Worm (Caenorhabditis elegans): ENCODE results near the gene faah-4.

Gene faah-4

ce11 chrIII:11920187-11920785, 10.6 kb upstream of the faah-4 start, which contains the start of the genes ccf-1 and trap-4:
ccf-1 (minus strand) TSS chrIII:11920237.
trap-4 (plus strand) TSS chrIII:11920735.
- TF ChIP-seq fos-1 (tag; optimal IDR thresholded peaks at IDR 0.05) (peak; percentile 30), snpc-4 (tag; optimal IDR thresholded peaks at IDR 0.05) (no peak), sem-4 (tag; optimal IDR thresholded peaks at IDR 0.05) (peak; percentile 7), nhr-25 (tag; optimal IDR thresholded peaks at IDR 0.05) (peak; percentile 34), sma-3 (GFP tag; optimal IDR thresholded peaks at IDR 0.05) (peak; percentile 49), gmeb-1 (tag; optimal IDR thresholded peaks at IDR 0.05) (peak; percentile 48), nhr-10 (tag; optimal IDR thresholded peaks at IDR 0.05) (no peak), lsy-2 (tag; optimal IDR thresholded peaks at IDR 0.05) (peak; percentile 31 to 85), R02D3.7 (tag; optimal IDR thresholded peaks at IDR 0.05) (no peak), F13H6.1 (tag; optimal IDR thresholded peaks at IDR 0.05) (peak; percentile 16), lin-11 (tag; optimal IDR thresholded peaks at IDR 0.05) (peak; percentile 45), nhr-6 (tag; optimal IDR thresholded peaks at IDR 0.05) (no peak), alr-1 (tag; optimal IDR thresholded peaks at IDR 0.05) (no peak), peb-1 (tag; optimal IDR thresholded peaks at IDR 0.05) (no peak), nhr-21 (tag; optimal IDR thresholded peaks at IDR 0.05) (peak; percentile 38), unc-55 (GFP tag; optimal IDR thresholded peaks at IDR 0.05) (peak; percentile 80), ceh-82 (tag; optimal IDR thresholded peaks at IDR 0.05) (no peak), crh-2 (tag; optimal IDR thresholded peaks at IDR 0.05) (peak; percentile 65), skn-1 (tag; optimal IDR thresholded peaks at IDR 0.05) (peak; percentile 25), ztf-4 (tag; optimal IDR thresholded peaks at IDR 0.05) (peak; percentile 52), lin-13 (GFP tag; optimal IDR thresholded peaks at IDR 0.05) (peak; percentile 40), C34F6.9 (tag; optimal IDR thresholded peaks at IDR 0.05) (peak; percentile 68), nhr-129 (tag; optimal IDR thresholded peaks at IDR 0.05) (peak; percentile 58), sma-9 (GFP tag; optimal IDR thresholded peaks at IDR 0.05) (peak; percentile 6), sma-9 (tag; optimal IDR thresholded peaks at IDR 0.05) (no peak), unc-62 (GFP tag; optimal IDR thresholded peaks at IDR 0.05) (no peak)

ce11 chrIII:11918247-11918769, 8.6 kb upstream of the faah-4 start, which contains the start of gene znf-593:
znf-593 (minus strand) TSS chrIII:11918719.
- no peak for TF ChIP-seq lin-11 (tag; optimal IDR thresholded peaks at IDR 0.05)
- peak in 1 of 2 experiments; percentile 34 for TF ChIP-seq lsy-2 (tag; optimal IDR thresholded peaks at IDR 0.05)
- no peak for TF ChIP-seq crh-2 (tag; optimal IDR thresholded peaks at IDR 0.05)
- no peak for TF ChIP-seq ceh-16 (tag; optimal IDR thresholded peaks at IDR 0.05)
- peak; percentile 3 for TF ChIP-seq unc-55 (GFP tag; optimal IDR thresholded peaks at IDR 0.05)
- no peak for TF ChIP-seq ama-1 (optimal IDR thresholded peaks at IDR 0.05)
- TF ChIP-seq nhr-25 (tag; optimal IDR thresholded peaks at IDR 0.05), result peak; percentile 24
- TF ChIP-seq ceh-82 (tag; optimal IDR thresholded peaks at IDR 0.05), result no peak
- TF ChIP-seq sem-4 (tag; optimal IDR thresholded peaks at IDR 0.05), result peak; percentile 29

- TF ChIP-seq dmd-4 (tag; optimal IDR thresholded peaks at IDR 0.05) (no peak), nhr-10 (tag; optimal IDR thresholded peaks at IDR 0.05) (no peak), gmeb-1 (tag; optimal IDR thresholded peaks at IDR 0.05) (no peak), ztf-11 (tag; optimal IDR thresholded peaks at IDR 0.05) (no peak), unc-39 (tag; optimal IDR thresholded peaks at IDR 0.05) (no peak), unc-55 (GFP tag; optimal IDR thresholded peaks at IDR 0.05) (no peak), ZK546.5 (tag; optimal IDR thresholded peaks at IDR 0.05) (no peak), fos-1 (tag; optimal IDR thresholded peaks at IDR 0.05) (no peak), lin-13 (GFP tag; optimal IDR thresholded peaks at IDR 0.05) (no peak), sem-4 (tag; optimal IDR thresholded peaks at IDR 0.05) (no peak), nhr-11 (tag; optimal IDR thresholded peaks at IDR 0.05) (no peak)
Observed at ce11 chrIII:11917525-11917924, 7.8 kb upstream of the faah-4 start.

- TF ChIP-seq zag-1 (tag; optimal IDR thresholded peaks at IDR 0.05), result no peak
- no peak for TF ChIP-seq aly-2 (tag; optimal IDR thresholded peaks at IDR 0.05)
- TF ChIP-seq lsy-2 (tag; optimal IDR thresholded peaks at IDR 0.05), result no peak
- TF ChIP-seq lin-39 (tag; optimal IDR thresholded peaks at IDR 0.05), result no peak
- no peak for TF ChIP-seq fos-1 (tag; optimal IDR thresholded peaks at IDR 0.05)
- no peak for TF ChIP-seq F13H6.1 (tag; optimal IDR thresholded peaks at IDR 0.05)
- TF ChIP-seq blmp-1 (tag; optimal IDR thresholded peaks at IDR 0.05; ENCODE audit: insufficient read depth), result no peak
- no peak for TF ChIP-seq nhr-77 (tag; optimal IDR thresholded peaks at IDR 0.05)
- no peak for TF ChIP-seq ztf-4 (tag; optimal IDR thresholded peaks at IDR 0.05)
- TF ChIP-seq snpc-4 (tag; optimal IDR thresholded peaks at IDR 0.05), result no peak
- no peak for TF ChIP-seq ceh-82 (tag; optimal IDR thresholded peaks at IDR 0.05)
- no peak for TF ChIP-seq ztf-1 (GFP tag; conservative IDR thresholded peaks at IDR 0.05)
- no peak for TF ChIP-seq lin-13 (GFP tag; optimal IDR thresholded peaks at IDR 0.05)
- TF ChIP-seq peb-1 (tag; optimal IDR thresholded peaks at IDR 0.05), result no peak
- no peak for TF ChIP-seq unc-62 (GFP tag; optimal IDR thresholded peaks at IDR 0.05)
- no peak for TF ChIP-seq Y55F3AM.14 (GFP tag; optimal IDR thresholded peaks at IDR 0.05)
- no peak for TF ChIP-seq sma-9 (GFP tag; optimal IDR thresholded peaks at IDR 0.05)
- no peak for TF ChIP-seq sma-9 (tag; optimal IDR thresholded peaks at IDR 0.05)
Observed at ce11 chrIII:11917090-11917489, 7.4 kb upstream of the faah-4 start.

Data from whole organism, L2 larva.